Fruit fly (Drosophila melanogaster) whole organism, embryonic: Measurements from ENCODE around the gene dod.

Experiments used
- Atf-2 ChIP-seq: fragments of 200-800 bp; sonication (Bioruptor generic); optimal IDR thresholded peaks from 2 replicates; lab custom pipeline; 2016; ENCODE audit warnings: missing biosample characterization, missing genetic modification characterization
- Bgb ChIP-seq: fragments of 200-800 bp; sonication (Bioruptor generic); IDR thresholded peaks from 2 replicates; pipeline ENCODE4 v1.3.6; 2022; ENCODE audit warnings: missing biosample characterization, missing genetic modification characterization; ENCODE audit not compliant: partially characterized antibody
- Bteb2 ChIP-seq: fragments of 200-800 bp; sonication (Bioruptor generic); optimal IDR thresholded peaks from 2 replicates; lab custom pipeline; 2016; ENCODE audit warnings: missing biosample characterization, missing genetic modification characterization
- CG12071 ChIP-seq: fragments of 200-800 bp; sonication (Bioruptor generic); optimal IDR thresholded peaks from 3 replicates; lab custom pipeline; 2018; ENCODE audit warnings: missing biosample characterization, mild to moderate bottlenecking, missing genetic modification characterization
- CG12659 ChIP-seq: fragments of 200-800 bp; sonication (Bioruptor generic); optimal IDR thresholded peaks from 3 replicates; lab custom pipeline; 2017; ENCODE audit warnings: mild to moderate bottlenecking, missing biosample characterization, missing genetic modification reagents, missing genetic modification characterization
- CG13287 ChIP-seq: fragments of 200-800 bp; sonication (Bioruptor generic); IDR thresholded peaks from 2 replicates; pipeline ENCODE4 v1.3.6; 2022; ENCODE audit warnings: missing biosample characterization, missing genetic modification characterization; ENCODE audit not compliant: partially characterized antibody
- CG14710 ChIP-seq: fragments of 200-800 bp; sonication (Bioruptor generic); optimal IDR thresholded peaks from 3 replicates; lab custom pipeline; 2019; ENCODE audit warnings: missing biosample characterization, mild to moderate bottlenecking, missing genetic modification characterization, moderate library complexity
- CG15073 ChIP-seq: fragments of 200-800 bp; sonication (Bioruptor generic); optimal IDR thresholded peaks from 2 replicates; lab custom pipeline; 2016; ENCODE audit warnings: missing biosample characterization, missing genetic modification characterization
- CG1647 ChIP-seq: fragments of 200-800 bp; sonication (Bioruptor generic); optimal IDR thresholded peaks from 3 replicates; lab custom pipeline; 2016; ENCODE audit warnings: missing biosample characterization, missing genetic modification characterization
- CG16863 ChIP-seq: fragments of 200-800 bp; sonication (Bioruptor generic); optimal IDR thresholded peaks from 3 replicates; lab custom pipeline; 2016; ENCODE audit warnings: missing biosample characterization, missing genetic modification characterization
- CG33213 ChIP-seq: fragments of 200-800 bp; sonication (Bioruptor generic); optimal IDR thresholded peaks from 3 replicates; lab custom pipeline; 2016; ENCODE audit warnings: missing biosample characterization, missing genetic modification characterization
- CG3995 ChIP-seq: fragments of 200-800 bp; sonication (Bioruptor generic); optimal IDR thresholded peaks from 3 replicates; lab custom pipeline; 2016; ENCODE audit warnings: missing biosample characterization, missing genetic modification characterization
- CG7372 ChIP-seq: fragments of 200-800 bp; sonication (Bioruptor generic); IDR thresholded peaks from 2 replicates; pipeline ENCODE4 v1.3.6; 2022; ENCODE audit warnings: missing biosample characterization, missing genetic modification characterization
- CG7839 ChIP-seq: fragments of 200-800 bp; sonication (Bioruptor generic); optimal IDR thresholded peaks from 3 replicates; lab custom pipeline; 2018; ENCODE audit warnings: missing biosample characterization, mild to moderate bottlenecking, missing genetic modification characterization, moderate library complexity
- CG9932 ChIP-seq: fragments of 200-800 bp; sonication (Bioruptor generic); IDR thresholded peaks from 2 replicates; pipeline ENCODE4 v1.3.6; 2022; ENCODE audit warnings: missing biosample characterization, missing genetic modification characterization
- CTCF ChIP-seq: fragments of 200-800 bp; sonication (Bioruptor generic); optimal IDR thresholded peaks from 2 replicates; lab custom pipeline; 2017; ENCODE audit warnings: missing biosample characterization, mild to moderate bottlenecking, missing genetic modification characterization, moderate library complexity
- Dfd ChIP-seq, 2 experiments: fragments of >200 bp; optimal IDR thresholded peaks; 2 replicates each; lab custom pipeline; 2017; ENCODE audit warnings: missing biosample characterization in 2 of 2, missing genetic modification characterization in 2 of 2
- Dll ChIP-seq: fragments of 200-800 bp; sonication (Bioruptor generic); IDR thresholded peaks from 4 replicates; pipeline ENCODE4 v1.3.6; 2022; ENCODE audit warnings: missing biosample characterization, missing genetic modification characterization; ENCODE audit not compliant: partially characterized antibody
- Dp ChIP-seq: fragments of 200-800 bp; sonication (Bioruptor generic); optimal IDR thresholded peaks from 2 replicates; lab custom pipeline; 2018; ENCODE audit warnings: missing biosample characterization, mild to moderate bottlenecking, missing genetic modification characterization, moderate library complexity
- Elba2 ChIP-seq: fragments of 200-800 bp; sonication (Bioruptor generic); optimal IDR thresholded peaks from 3 replicates; lab custom pipeline; 2016; ENCODE audit warnings: missing biosample characterization, missing genetic modification characterization
- Lhr ChIP-seq: fragments of 200-800 bp; sonication (Bioruptor generic); optimal IDR thresholded peaks from 3 replicates; lab custom pipeline; 2017; ENCODE audit warnings: mild to moderate bottlenecking, missing biosample characterization, missing genetic modification reagents, missing genetic modification characterization
- Lim3 ChIP-seq: fragments of 200-800 bp; sonication (Bioruptor generic); IDR thresholded peaks from 2 replicates; pipeline ENCODE4 v1.3.6; 2022; ENCODE audit warnings: missing biosample characterization, missing genetic modification characterization
- Neu2 ChIP-seq: fragments of 200-800 bp; sonication (Bioruptor generic); optimal IDR thresholded peaks from 3 replicates; lab custom pipeline; 2016; ENCODE audit warnings: missing biosample characterization, missing genetic modification characterization, borderline replicate concordance
- Nf-YC ChIP-seq: fragments of 200-800 bp; optimal IDR thresholded peaks from 3 replicates; lab custom pipeline; 2019; ENCODE audit warnings: missing biosample characterization, mild to moderate bottlenecking, missing genetic modification characterization, moderate library complexity
- Scr ChIP-seq: fragments of 200-800 bp; sonication (Bioruptor generic); IDR thresholded peaks from 2 replicates; pipeline ENCODE4 v1.3.6; 2022; ENCODE audit warnings: missing biosample characterization, missing genetic modification characterization; ENCODE audit not compliant: partially characterized antibody
- Sin3A ChIP-seq: fragments of >200 bp; optimal IDR thresholded peaks from 2 replicates; lab custom pipeline; 2018
- Sox100B ChIP-seq: fragments of 200-800 bp; sonication (Bioruptor generic); optimal IDR thresholded peaks from 3 replicates; lab custom pipeline; 2018; ENCODE audit warnings: missing biosample characterization, mild to moderate bottlenecking, missing genetic modification characterization
- Stat92E ChIP-seq, 3 experiments: fragments of >200 bp in 2 of 3; fragments of 200-800 bp in 1 of 3; sonication (Bioruptor generic) in 1 of 3; optimal IDR thresholded peaks; 2 replicates each; lab custom pipeline; 2017 to 2019; ENCODE audit warnings: missing biosample characterization in 3 of 3, missing genetic modification characterization in 3 of 3, mild to moderate bottlenecking in 1 of 3, moderate library complexity in 1 of 3
- Trl ChIP-seq, 3 experiments: fragments of >200 bp in 2 of 3; fragments of 200-800 bp in 1 of 3; sonication (Bioruptor generic) in 1 of 3; optimal IDR thresholded peaks; 2 replicates in 1 of 3; 3 replicates in 2 of 3; lab custom pipeline; 2016 to 2017; ENCODE audit warnings: missing biosample characterization in 1 of 3, missing genetic modification characterization in 1 of 3
- bbx ChIP-seq: fragments of 200-800 bp; sonication (Bioruptor generic); IDR thresholded peaks from 2 replicates; pipeline ENCODE4 v1.3.6; 2022; ENCODE audit warnings: missing biosample characterization, missing genetic modification characterization; ENCODE audit not compliant: partially characterized antibody
- cg ChIP-seq: fragments of 200-800 bp; sonication (Bioruptor generic); optimal IDR thresholded peaks from 3 replicates; lab custom pipeline; 2019; ENCODE audit warnings: missing biosample characterization, mild to moderate bottlenecking, missing genetic modification characterization, moderate library complexity
- chinmo ChIP-seq: fragments of 200-800 bp; sonication (Bioruptor generic); IDR thresholded peaks from 4 replicates; pipeline ENCODE4 v1.3.6; 2022; ENCODE audit warnings: missing biosample characterization, missing genetic modification characterization; ENCODE audit not compliant: partially characterized antibody
- dmrt99B ChIP-seq: fragments of 200-800 bp; sonication (Bioruptor generic); optimal IDR thresholded peaks from 2 replicates; lab custom pipeline; 2018; ENCODE audit warnings: missing biosample characterization, mild to moderate bottlenecking, missing genetic modification characterization, moderate library complexity
- fu2 ChIP-seq: fragments of 200-800 bp; sonication (Bioruptor generic); optimal IDR thresholded peaks from 2 replicates; lab custom pipeline; 2016; ENCODE audit warnings: missing biosample characterization, missing genetic modification characterization
- gfzf ChIP-seq: fragments of 200-800 bp; sonication (Bioruptor generic); optimal IDR thresholded peaks from 2 replicates; lab custom pipeline; 2016; ENCODE audit warnings: missing biosample characterization, mild to moderate bottlenecking, missing genetic modification characterization, moderate library complexity
- hbn ChIP-seq: fragments of 200-800 bp; sonication (Bioruptor generic); IDR thresholded peaks from 2 replicates; pipeline ENCODE4 v1.3.6; 2022; ENCODE audit warnings: missing biosample characterization, missing genetic modification characterization; ENCODE audit not compliant: partially characterized antibody
- ken ChIP-seq: fragments of 200-800 bp; sonication (Bioruptor generic); IDR thresholded peaks from 3 replicates; pipeline ENCODE4 v1.3.6; 2022; ENCODE audit warnings: missing biosample characterization, missing genetic modification characterization
- lab ChIP-seq: fragments of 200-800 bp; sonication (Bioruptor generic); optimal IDR thresholded peaks from 3 replicates; lab custom pipeline; 2017; ENCODE audit warnings: missing biosample characterization, missing genetic modification characterization, mild to moderate bottlenecking, moderate library complexity, missing genetic modification reagents
- lov ChIP-seq, 2 experiments: fragments of 200-800 bp in 1 of 2; fragments of >200 bp in 1 of 2; sonication (Bioruptor generic) in 1 of 2; IDR thresholded peaks in 1 of 2; optimal IDR thresholded peaks in 1 of 2; 2 replicates in 1 of 2; 3 replicates in 1 of 2; pipeline versions ENCODE4 v1.3.6 to Lab custom; 2017 to 2022; ENCODE audit warnings: missing biosample characterization in 1 of 2, missing genetic modification characterization in 1 of 2
- pita ChIP-seq: fragments of 200-800 bp; sonication (Bioruptor generic); optimal IDR thresholded peaks from 2 replicates; lab custom pipeline; 2017; ENCODE audit warnings: missing biosample characterization, mild to moderate bottlenecking, missing genetic modification characterization
- pzg ChIP-seq: fragments of 200-800 bp; sonication (Bioruptor generic); optimal IDR thresholded peaks from 3 replicates; lab custom pipeline; 2018; ENCODE audit warnings: missing biosample characterization, mild to moderate bottlenecking, missing genetic modification characterization, moderate library complexity
- scrt ChIP-seq: fragments of 200-800 bp; sonication (Bioruptor generic); optimal IDR thresholded peaks from 2 replicates; lab custom pipeline; 2018; ENCODE audit warnings: missing biosample characterization, mild to moderate bottlenecking, missing genetic modification characterization, moderate library complexity
- trem ChIP-seq: fragments of 200-800 bp; optimal IDR thresholded peaks from 3 replicates; lab custom pipeline; 2019; ENCODE audit warnings: missing biosample characterization, mild to moderate bottlenecking, missing genetic modification characterization, moderate library complexity
- vnd ChIP-seq: fragments of 200-800 bp; sonication (Bioruptor generic); IDR thresholded peaks from 3 replicates; pipeline ENCODE4 v1.3.6; 2022; ENCODE audit warnings: missing biosample characterization, missing genetic modification characterization; ENCODE audit not compliant: partially characterized antibody

dod gene

DNA sequence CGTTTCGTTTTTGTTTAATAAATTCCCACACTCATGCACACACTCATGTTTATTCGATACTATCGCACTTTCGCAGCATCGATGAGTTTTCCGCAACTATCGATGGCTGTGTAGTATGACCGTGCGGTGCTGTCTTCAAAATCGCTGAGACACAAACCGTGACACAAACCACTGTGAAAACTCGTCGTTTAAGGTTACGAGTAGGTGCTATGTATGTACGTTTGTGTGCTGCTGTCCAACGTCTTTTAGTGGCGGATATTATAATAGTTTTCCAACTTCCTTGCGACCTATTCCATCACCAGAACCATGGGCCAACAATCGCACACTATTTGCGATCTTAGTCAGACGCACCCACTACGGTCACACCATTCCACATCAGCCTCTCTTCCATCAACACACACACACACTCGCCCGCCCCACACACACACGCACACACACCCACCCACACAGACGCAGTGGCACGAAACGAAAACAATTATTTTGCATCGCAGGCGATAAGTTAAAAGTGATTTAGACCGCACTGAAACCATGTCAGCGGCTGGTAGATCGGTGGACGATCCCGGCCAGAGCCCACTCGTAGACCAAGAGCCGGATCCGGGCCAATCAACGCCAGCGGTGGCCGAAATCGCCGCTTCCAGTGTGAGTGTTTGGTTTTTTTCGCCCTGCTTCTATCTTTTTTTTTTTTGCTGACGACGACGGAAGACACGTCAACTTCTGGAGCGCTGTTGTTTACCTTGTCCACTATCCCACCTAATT is 21.0 kb upstream of the dod start, which contains the start of the genes Dd and CG1486 (continued):
- TF ChIP-seq CG3995, result peak; percentile 76
- peak; percentile 98 for TF ChIP-seq Sin3A (lab: Kevin White, UChicago)
- TF ChIP-seq Dp (GFP tag; lab: Kevin White, UChicago), result peak; percentile 22
- no peak for TF ChIP-seq scrt (GFP tag; lab: Kevin White, UChicago)
- peak; percentile 80; the same call in 2 of the 4 replicates for TF ChIP-seq chinmo
- TF ChIP-seq Scr (GFP tag; lab: Robert Waterston, UW), result peak; percentile 91
- no peak for TF ChIP-seq Lim3
- TF ChIP-seq fu2, result no peak
- TF ChIP-seq lab (GFP tag; lab: Kevin White, UChicago), result no peak
- TF ChIP-seq vnd (GFP tag; lab: Robert Waterston, UW), result peak; percentile 92
- TF ChIP-seq lov (optimal IDR thresholded peaks at IDR 0.05; lab: Kevin White, UChicago), result no peak
- TF ChIP-seq lov (GFP tag; IDR thresholded peaks at IDR 0.05; lab: Robert Waterston, UW), result no peak
- TF ChIP-seq Neu2, result no peak
- TF ChIP-seq dmrt99B (tag; lab: Kevin White, UChicago), result no peak
- TF ChIP-seq CG15073 (GFP tag; lab: Kevin White, UChicago), result no peak
- TF ChIP-seq CG9932 (GFP tag; lab: Robert Waterston, UW), result 0 out of 2 replicates have a peak, but pooled peaks have one; percentile 31
- TF ChIP-seq ken (GFP tag; lab: Robert Waterston, UW), result no peak
- TF ChIP-seq CG33213, result peak; percentile 44
- no peak for TF ChIP-seq Dfd (GFP tag; optimal IDR thresholded peaks at IDR 0.05; lab: Kevin White, UChicago)
- no peak for TF ChIP-seq CG7372
- TF ChIP-seq Bgb (GFP tag; lab: Robert Waterston, UW), result peak; percentile 88
- TF ChIP-seq cg, result peak; percentile 93
- TF ChIP-seq Lhr (GFP tag; lab: Kevin White, UChicago), result peak; percentile 70
- peak; percentile 79 for TF ChIP-seq CG14710 (tag; lab: Kevin White, UChicago)
- peak; percentile 21 for TF ChIP-seq Elba2 (GFP tag; lab: Kevin White, UChicago)
- TF ChIP-seq gfzf, result peak; percentile 94
- no peak for TF ChIP-seq CG1647 (GFP tag; lab: Kevin White, UChicago)
- peak; percentile 64 for TF ChIP-seq CG12659
- peak; percentile 93 for TF ChIP-seq pzg (GFP tag; lab: Kevin White, UChicago)
- TF ChIP-seq trem (tag; lab: Kevin White, UChicago), result peak; percentile 64
- no peak for TF ChIP-seq Bteb2 (GFP tag; lab: Kevin White, UChicago)
- peak; percentile 49 for TF ChIP-seq CG16863 (GFP tag; lab: Kevin White, UChicago)
- peak; percentile 66 for TF ChIP-seq pita (GFP tag; lab: Kevin White, UChicago)
- peak in 1 of 2 experiments; percentile 39 for TF ChIP-seq Trl (optimal IDR thresholded peaks at IDR 0.05; lab: Kevin White, UChicago)
- no peak for TF ChIP-seq Trl (GFP tag; optimal IDR thresholded peaks at IDR 0.05; lab: Kevin White, UChicago)
- TF ChIP-seq bbx, result peak; percentile 89
- TF ChIP-seq CG13287, result peak; percentile 80
- TF ChIP-seq Atf-2 (GFP tag; lab: Kevin White, UChicago), result peak; percentile 3
- TF ChIP-seq Dll, result peak; percentile 86
- peak in 1 of 3 experiments; percentile 4 for TF ChIP-seq Stat92E (GFP tag; optimal IDR thresholded peaks at IDR 0.05; lab: Kevin White, UChicago)
- peak; percentile 74 for TF ChIP-seq hbn (GFP tag; lab: Robert Waterston, UW)
- peak; percentile 33 for TF ChIP-seq CTCF (GFP tag; lab: Kevin White, UChicago)
- no peak for TF ChIP-seq CG12071 (GFP tag; lab: Kevin White, UChicago)
- TF ChIP-seq CG7839 (tag; lab: Kevin White, UChicago), result no peak
- no peak for TF ChIP-seq Sox100B (GFP tag; lab: Kevin White, UChicago)
- TF ChIP-seq Nf-YC (tag; lab: Kevin White, UChicago), result peak; percentile 47
